Fruit fly (Drosophila melanogaster): Measurements from ENCODE around the gene CG7497.

Gene CG7497

DNA sequence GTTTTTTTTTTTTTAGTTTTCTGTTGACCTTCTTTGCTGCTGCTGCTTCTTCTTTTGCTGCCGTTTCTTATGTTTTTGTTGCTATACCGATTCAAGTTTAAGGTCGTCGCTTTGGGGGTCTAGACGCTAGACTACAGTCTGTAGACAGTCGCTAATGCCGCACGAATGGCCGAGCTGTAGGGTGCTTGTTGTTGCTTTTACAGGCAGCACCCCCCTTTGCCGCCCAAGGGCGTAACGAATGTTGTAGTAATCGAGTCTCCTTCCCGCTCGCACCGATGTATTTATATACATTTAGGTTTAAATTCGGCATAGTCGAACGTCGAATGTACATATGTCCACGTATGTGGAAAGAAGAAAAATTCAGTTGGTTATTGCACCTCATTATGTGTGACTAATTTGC lies 28.4 kb upstream of the CG7497 start:
- TF ChIP-seq sage (GFP tag; optimal IDR thresholded peaks at IDR 0.05) (no peak), rgr (GFP tag; optimal IDR thresholded peaks at IDR 0.05) (no peak), Dfd (GFP tag; optimal IDR thresholded peaks at IDR 0.05) (no peak), Rel (GFP tag; optimal IDR thresholded peaks at IDR 0.05) (no peak), Rel (tag; optimal IDR thresholded peaks at IDR 0.05) (no peak), dl (GFP tag; optimal IDR thresholded peaks at IDR 0.05; ENCODE audit: insufficient read depth in 1 of 2, partially characterized antibody in 2 of 2) (no peak), Abd-B (GFP tag; optimal IDR thresholded peaks at IDR 0.05) (no peak), lola (GFP tag; optimal IDR thresholded peaks at IDR 0.05) (no peak), GATAd (GFP tag; optimal IDR thresholded peaks at IDR 0.05) (no peak), OdsH (GFP tag; optimal IDR thresholded peaks at IDR 0.05) (no peak), fru (GFP tag; optimal IDR thresholded peaks at IDR 0.05) (no peak), usp (GFP tag; optimal IDR thresholded peaks at IDR 0.05) (no peak), CG9705 (GFP tag; optimal IDR thresholded peaks at IDR 0.05) (no peak)

DNA sequence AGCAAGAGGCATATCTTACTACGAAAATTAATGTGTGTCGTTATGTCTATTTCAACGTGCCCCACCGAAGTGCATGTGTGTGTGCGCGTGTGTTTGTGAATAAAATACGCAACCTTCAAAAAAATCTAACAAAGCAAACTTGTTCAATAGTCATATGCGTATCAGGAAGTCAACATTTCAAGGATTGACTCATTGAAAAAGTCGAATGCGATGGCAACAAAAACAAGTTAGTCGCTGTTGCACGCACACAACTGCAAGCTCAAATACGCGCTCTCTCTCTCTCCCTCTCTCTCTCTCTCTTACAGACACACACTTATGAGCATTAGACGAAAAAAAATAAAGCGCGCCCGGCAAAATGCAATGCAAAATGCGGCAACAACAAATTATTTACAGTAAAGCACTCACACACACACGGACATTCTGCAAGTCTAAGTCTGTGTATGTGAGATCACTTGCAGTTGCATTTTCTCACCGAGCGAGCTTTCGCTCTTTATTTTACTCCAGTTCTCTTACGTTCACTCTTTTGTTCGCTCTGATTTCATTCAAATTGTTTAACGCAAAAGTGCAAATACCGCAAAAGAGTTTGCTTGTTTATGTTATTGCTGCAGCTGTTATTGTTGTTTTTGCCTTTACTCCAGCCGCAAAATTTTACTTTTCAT lies 26.5 kb upstream of the CG7497 start:
- TF ChIP-seq Hr83 (GFP tag; optimal IDR thresholded peaks at IDR 0.05; ENCODE audit: poor library complexity, severe bottlenecking) (peak; percentile 51), Vsx2 (GFP tag; optimal IDR thresholded peaks at IDR 0.05; ENCODE audit: partially characterized antibody) (peak; percentile 27), psq (GFP tag; optimal IDR thresholded peaks at IDR 0.05) (peak; percentile 16), h (GFP tag; optimal IDR thresholded peaks at IDR 0.05) (peak; percentile 3), dsf (GFP tag; optimal IDR thresholded peaks at IDR 0.05; ENCODE audit: borderline replicate concordance) (no peak), dl (GFP tag; optimal IDR thresholded peaks at IDR 0.05; ENCODE audit: insufficient read depth in 1 of 2, partially characterized antibody in 2 of 2) (peak in 1 of 2 experiments; percentile 74), brk (GFP tag; optimal IDR thresholded peaks at IDR 0.05) (peak; percentile 36), foxo (GFP tag; optimal IDR thresholded peaks at IDR 0.05) (peak in 1 of 2 experiments; percentile 2), N (GFP tag; optimal IDR thresholded peaks at IDR 0.05) (peak; percentile 68), br (GFP tag; optimal IDR thresholded peaks at IDR 0.05) (no peak), Hnf4 (GFP tag; optimal IDR thresholded peaks at IDR 0.05) (no peak), Dif (GFP tag; optimal IDR thresholded peaks at IDR 0.05; ENCODE audit: partially characterized antibody) (peak; percentile 69), Sp1 (GFP tag; optimal IDR thresholded peaks at IDR 0.05) (peak; percentile 10)

DNA sequence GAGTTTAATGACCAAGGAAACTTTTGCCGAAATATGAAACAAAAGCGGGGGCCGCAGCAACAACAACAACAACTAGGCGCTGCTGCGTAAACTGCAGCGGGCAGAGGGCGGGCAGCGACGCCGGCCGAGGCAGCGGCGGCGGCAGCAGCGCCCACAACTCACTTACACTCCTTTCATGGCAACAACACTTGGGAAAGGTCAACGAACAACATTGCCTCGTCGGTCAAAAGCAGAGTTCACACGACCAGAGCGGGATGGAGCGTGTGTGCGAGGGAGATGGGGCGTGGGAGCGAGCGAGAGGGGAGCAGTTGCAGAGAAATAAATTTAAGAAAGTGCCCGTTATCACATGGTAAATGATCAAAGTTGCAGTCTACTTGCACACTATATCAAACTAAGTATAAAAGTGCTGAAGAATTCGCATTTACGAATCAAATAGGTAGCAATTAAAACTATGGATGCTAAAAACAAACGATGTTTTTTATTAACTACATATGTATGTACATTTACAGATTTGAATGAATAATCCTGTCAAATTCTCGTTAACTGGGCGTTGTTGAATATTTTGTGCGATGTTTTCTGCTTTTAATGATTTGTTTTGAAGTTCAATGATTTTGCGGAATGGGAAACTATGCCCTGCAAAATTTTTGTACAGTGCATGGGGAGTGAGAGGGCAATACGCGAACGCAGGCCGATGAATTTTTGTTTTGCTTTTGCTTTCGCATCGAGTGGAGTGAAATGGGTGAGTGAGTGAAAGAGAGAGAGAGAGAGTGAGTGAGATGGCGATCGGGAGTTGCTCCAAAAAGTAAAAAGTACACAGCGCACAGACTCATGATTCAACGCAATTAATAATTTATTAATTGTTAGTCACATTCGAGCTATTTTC lies 24.8 kb upstream of the CG7497 start:
- no peak for TF ChIP-seq CrebA (GFP tag; optimal IDR thresholded peaks at IDR 0.05; ENCODE audit: borderline replicate concordance)
- TF ChIP-seq psq (GFP tag; optimal IDR thresholded peaks at IDR 0.05), result peak; percentile 68
- TF ChIP-seq CG32264 (GFP tag; optimal IDR thresholded peaks at IDR 0.05), result peak; percentile 34
- TF ChIP-seq OdsH (GFP tag; optimal IDR thresholded peaks at IDR 0.05), result peak; percentile 76
- TF ChIP-seq Dfd (GFP tag; optimal IDR thresholded peaks at IDR 0.05), result no peak
- TF ChIP-seq dmrt93B (GFP tag; optimal IDR thresholded peaks at IDR 0.05), result peak; percentile 63
- TF ChIP-seq Hnf4 (GFP tag; optimal IDR thresholded peaks at IDR 0.05), result peak; percentile 21
- peak; percentile 60 for TF ChIP-seq h (GFP tag; optimal IDR thresholded peaks at IDR 0.05)
- TF ChIP-seq Abd-B (GFP tag; optimal IDR thresholded peaks at IDR 0.05), result no peak
- TF ChIP-seq Hr83 (GFP tag; optimal IDR thresholded peaks at IDR 0.05; ENCODE audit: poor library complexity, severe bottlenecking), result no peak
- no peak for TF ChIP-seq sage (GFP tag; optimal IDR thresholded peaks at IDR 0.05)
- peak; percentile 71 for TF ChIP-seq Sp1 (GFP tag; optimal IDR thresholded peaks at IDR 0.05)
- no peak for TF ChIP-seq pan (optimal IDR thresholded peaks at IDR 0.05)
- TF ChIP-seq sv (GFP tag; optimal IDR thresholded peaks at IDR 0.05), result no peak
- TF ChIP-seq br (GFP tag; optimal IDR thresholded peaks at IDR 0.05), result peak; percentile 52
- no peak for TF ChIP-seq Dif (GFP tag; optimal IDR thresholded peaks at IDR 0.05; ENCODE audit: partially characterized antibody)
- TF ChIP-seq foxo (GFP tag; optimal IDR thresholded peaks at IDR 0.05), result peak in 1 of 2 experiments; percentile 68
- TF ChIP-seq CG9705 (GFP tag; optimal IDR thresholded peaks at IDR 0.05), result peak; percentile 49
- peak; percentile 12 for TF ChIP-seq tai (GFP tag; optimal IDR thresholded peaks at IDR 0.05)
- peak; percentile 68 for TF ChIP-seq woc (GFP tag; optimal IDR thresholded peaks at IDR 0.05)
- TF ChIP-seq Mio (GFP tag; optimal IDR thresholded peaks at IDR 0.05), result no peak
- no peak for TF ChIP-seq brk (GFP tag; optimal IDR thresholded peaks at IDR 0.05)
- TF ChIP-seq dsf (GFP tag; optimal IDR thresholded peaks at IDR 0.05; ENCODE audit: borderline replicate concordance), result no peak
- TF ChIP-seq GATAd (GFP tag; optimal IDR thresholded peaks at IDR 0.05), result no peak
- TF ChIP-seq HLH106 (tag; optimal IDR thresholded peaks at IDR 0.05), result peak; percentile 63
- no peak for TF ChIP-seq Jra (GFP tag; optimal IDR thresholded peaks at IDR 0.05)
- peak; percentile 62 for TF ChIP-seq ey (GFP tag; optimal IDR thresholded peaks at IDR 0.05)
- TF ChIP-seq Vsx2 (GFP tag; optimal IDR thresholded peaks at IDR 0.05; ENCODE audit: partially characterized antibody), result no peak
- no peak for TF ChIP-seq N (GFP tag; optimal IDR thresholded peaks at IDR 0.05)
- TF ChIP-seq dl (GFP tag; optimal IDR thresholded peaks at IDR 0.05; ENCODE audit: insufficient read depth in 1 of 2, partially characterized antibody in 2 of 2), result no peak
- peak; percentile 37 for TF ChIP-seq rgr (GFP tag; optimal IDR thresholded peaks at IDR 0.05)
- TF ChIP-seq lola (GFP tag; optimal IDR thresholded peaks at IDR 0.05), result no peak
- TF ChIP-seq Rel (GFP tag; optimal IDR thresholded peaks at IDR 0.05), result no peak
- no peak for TF ChIP-seq Rel (tag; optimal IDR thresholded peaks at IDR 0.05)
- no peak for TF ChIP-seq Myc (optimal IDR thresholded peaks at IDR 0.05)
- no peak for TF ChIP-seq usp (GFP tag; optimal IDR thresholded peaks at IDR 0.05)
- peak; percentile 57 for TF ChIP-seq fru (GFP tag; optimal IDR thresholded peaks at IDR 0.05)
- no peak for TF ChIP-seq jim (GFP tag; optimal IDR thresholded peaks at IDR 0.05)
- no peak for TF ChIP-seq Hr78 (GFP tag; optimal IDR thresholded peaks at IDR 0.05)

Data from whole organism, wandering third instar larva.